Worm (Caenorhabditis elegans) whole organism, L4/young adult: ENCODE measurements around the gene dod-3.

ENCODE experiments used
- W03F9.2 ChIP-seq: fragments of 150-350 bp; optimal IDR thresholded peaks from 2 replicates; lab custom pipeline; 2014; ENCODE audit warnings: missing biosample characterization, missing genetic modification characterization
- dao-5 ChIP-seq: sonication (generic microtip); optimal IDR thresholded peaks from 2 replicates; lab custom pipeline; 2016; ENCODE audit warnings: missing genotype, missing genetic modification characterization, moderate library complexity, missing compliant biosample characterization
- him-1 ChIP-seq: sonication (generic microtip); optimal IDR thresholded peaks from 2 replicates; lab custom pipeline; 2016; ENCODE audit warnings: missing genotype, missing genetic modification reagents, missing genetic modification characterization, missing compliant biosample characterization

DNA sequence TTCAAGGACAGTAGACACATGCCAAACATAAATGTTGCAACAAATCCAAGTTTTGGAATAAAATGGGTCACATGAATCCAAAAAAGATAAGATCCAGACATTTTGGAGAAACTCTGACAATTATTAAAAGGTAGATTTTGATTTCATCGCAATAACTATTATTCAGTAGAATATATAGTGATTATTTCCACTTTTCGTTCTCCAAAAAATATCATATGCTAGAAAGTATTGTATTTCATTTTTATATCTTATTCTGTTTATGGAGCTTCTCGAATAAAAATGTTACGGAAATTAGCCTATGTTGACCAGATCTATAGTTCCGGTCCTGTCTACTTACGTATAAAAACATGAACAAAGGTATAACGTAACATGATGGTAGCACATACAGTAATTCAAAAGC, 3.8 kb downstream of the dod-3 start, which contains the start of gene str-13:
- TF ChIP-seq him-1 (tag; lab: Kevin White, UChicago) (no peak), W03F9.2 (tag; lab: Kevin White, UChicago) (no peak), dao-5 (tag; lab: Kevin White, UChicago) (no peak)
